Fruit fly (Drosophila melanogaster) whole organism, adult: Measurements from ENCODE around the gene Ulp1.
A peak's percentile ranks its signal among the peaks of the same experiment; 100 is the strongest.

Experiments
- CG11617 ChIP-seq: fragments of 200-800 bp; sonication (Bioruptor generic); optimal IDR thresholded peaks from 2 replicates; lab custom pipeline; 2017; ENCODE audit warnings: mild to moderate bottlenecking, missing biosample characterization, missing genetic modification reagents, missing genetic modification characterization
- CG12768 ChIP-seq: fragments of 200-800 bp; sonication (Bioruptor generic); optimal IDR thresholded peaks from 2 replicates; lab custom pipeline; 2017; ENCODE audit warnings: missing biosample characterization, missing genetic modification characterization, mild to moderate bottlenecking, moderate library complexity, missing genetic modification reagents
- CG33017 ChIP-seq: fragments of 200-800 bp; sonication (Bioruptor generic); optimal IDR thresholded peaks from 2 replicates; lab custom pipeline; 2018; ENCODE audit warnings: missing biosample characterization, mild to moderate bottlenecking, missing genetic modification characterization, moderate library complexity
- CG5204 ChIP-seq: fragments of 200-800 bp; sonication (Bioruptor generic); optimal IDR thresholded peaks from 2 replicates; lab custom pipeline; 2016; ENCODE audit warnings: missing biosample characterization, missing genetic modification characterization
- Crg-1 ChIP-seq: fragments of 200-800 bp; sonication (Bioruptor generic); optimal IDR thresholded peaks from 2 replicates; lab custom pipeline; 2016; ENCODE audit warnings: missing biosample characterization, missing genetic modification characterization
- toe ChIP-seq: fragments of 200-800 bp; sonication (Bioruptor generic); optimal IDR thresholded peaks from 2 replicates; lab custom pipeline; 2016; ENCODE audit warnings: missing biosample characterization, missing genetic modification characterization

DNA sequence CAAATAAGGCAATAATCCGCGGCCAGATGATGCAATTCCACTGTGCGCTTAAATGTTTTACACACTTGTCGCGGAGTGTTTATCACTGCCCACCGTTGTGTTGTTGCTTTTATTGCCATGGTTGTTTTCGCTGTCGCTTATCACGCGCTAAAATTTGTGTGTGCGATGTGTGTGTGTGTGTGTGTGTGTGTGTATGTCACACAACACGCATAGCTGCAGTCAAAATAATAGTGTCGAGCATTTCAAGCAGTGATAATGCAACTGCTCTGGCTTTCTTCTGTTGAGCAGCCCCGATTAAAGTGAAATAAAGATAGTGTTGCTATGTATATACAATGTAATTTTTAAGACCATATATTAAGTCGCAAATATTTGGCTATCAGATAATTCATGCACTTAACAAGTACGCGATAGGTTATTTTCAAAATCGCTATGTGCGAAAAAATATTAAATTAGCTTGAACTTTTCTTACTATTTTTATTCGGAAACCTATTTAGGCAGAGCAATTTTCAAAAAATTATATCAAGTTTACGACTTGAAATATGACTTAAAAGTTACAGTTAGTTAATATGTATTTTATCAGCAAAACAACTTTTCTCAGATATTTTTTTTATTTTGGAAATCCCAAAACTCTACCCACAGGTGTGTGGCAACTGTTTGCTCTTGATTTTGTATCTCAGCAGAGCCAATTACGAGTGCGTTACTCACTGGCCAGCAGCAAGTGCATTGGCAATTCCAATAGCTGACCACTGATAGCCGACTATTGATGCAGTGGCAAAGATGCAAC lies 41.6 kb downstream of the Ulp1 start:
- no peak for TF ChIP-seq toe (GFP tag; lab: Kevin White, UChicago)
- TF ChIP-seq CG5204 (GFP tag; lab: Kevin White, UChicago): peak; percentile 50
- peak; percentile 6 for TF ChIP-seq CG11617 (GFP tag; lab: Kevin White, UChicago)
- TF ChIP-seq Crg-1 (GFP tag; lab: Kevin White, UChicago): no peak
- TF ChIP-seq CG12768 (GFP tag; lab: Kevin White, UChicago): no peak
- no peak for TF ChIP-seq CG33017
